Worm (Caenorhabditis elegans) whole organism, early embryonic: Measurements from ENCODE around the gene ula-1.

Experiments
- B0310.2 ChIP-seq: sonication (generic microtip); optimal IDR thresholded peaks from 2 replicates; lab custom pipeline; 2016; ENCODE audit warnings: mild to moderate bottlenecking, missing genetic modification characterization, missing compliant biosample characterization
- F13C5.2 ChIP-seq: sonication (generic microtip); optimal IDR thresholded peaks from 2 replicates; lab custom pipeline; 2017; ENCODE audit warnings: mild to moderate bottlenecking, missing genetic modification characterization, inconsistent platforms, missing compliant biosample characterization
- aly-1 ChIP-seq: sonication (generic microtip); optimal IDR thresholded peaks from 2 replicates; lab custom pipeline; 2016; ENCODE audit warnings: missing genetic modification characterization, missing compliant biosample characterization
- ama-1 ChIP-seq: fragments of 150-350 bp; optimal IDR thresholded peaks from 2 replicates; lab custom pipeline; 2014
- ceh-13 ChIP-seq: fragments of 200-800 bp; sonication (Bioruptor generic); optimal IDR thresholded peaks from 2 replicates; lab custom pipeline; 2018; ENCODE audit warnings: mild to moderate bottlenecking, missing genetic modification characterization, missing compliant biosample characterization
- ceh-36 ChIP-seq: sonication (generic microtip); optimal IDR thresholded peaks from 2 replicates; lab custom pipeline; 2016; ENCODE audit warnings: missing genetic modification characterization, inconsistent platforms, missing compliant biosample characterization
- ets-7 ChIP-seq: sonication (generic microtip); optimal IDR thresholded peaks from 2 replicates; lab custom pipeline; 2016; ENCODE audit warnings: missing genotype, missing genetic modification characterization, missing compliant biosample characterization
- flt-1 ChIP-seq: fragments of 200-800 bp; sonication (Bioruptor generic); IDR thresholded peaks from 2 replicates; pipeline ENCODE4 v1.3.6; 2022; ENCODE audit warnings: missing genetic modification characterization, missing compliant biosample characterization
- hmbx-1 ChIP-seq: sonication (generic microtip); optimal IDR thresholded peaks from 2 replicates; lab custom pipeline; 2016; ENCODE audit warnings: mild to moderate bottlenecking, missing genetic modification characterization, missing compliant biosample characterization
- hmg-4 ChIP-seq: fragments of 200-800 bp; sonication (Bioruptor generic); optimal IDR thresholded peaks from 2 replicates; lab custom pipeline; 2018; ENCODE audit warnings: mild to moderate bottlenecking, missing genetic modification characterization, missing compliant biosample characterization
- hnd-1 ChIP-seq: sonication (generic microtip); optimal IDR thresholded peaks from 2 replicates; lab custom pipeline; 2016; ENCODE audit warnings: missing genetic modification characterization, missing compliant biosample characterization
- pes-1 ChIP-seq: fragments of 200-800 bp; sonication (Bioruptor generic); IDR thresholded peaks from 2 replicates; pipeline ENCODE4 v1.3.6; 2022; ENCODE audit warnings: missing genetic modification reagents, missing genetic modification characterization, missing compliant biosample characterization
- scrt-1 ChIP-seq: fragments of 200-800 bp; sonication (Bioruptor generic); IDR thresholded peaks from 2 replicates; pipeline ENCODE4 v1.3.6; 2022; ENCODE audit warnings: missing genetic modification characterization, missing compliant biosample characterization
- sea-1 ChIP-seq: fragments of 200-800 bp; sonication (Bioruptor generic); conservative IDR thresholded peaks from 2 replicates; pipeline ENCODE4 v1.3.6; 2022; ENCODE audit warnings: missing genetic modification characterization, missing compliant biosample characterization
- tbx-11 ChIP-seq: fragments of 200-800 bp; sonication (Bioruptor generic); IDR thresholded peaks from 2 replicates; pipeline ENCODE4 v1.3.6; 2022; ENCODE audit warnings: missing genetic modification characterization, missing compliant biosample characterization
- tbx-37 ChIP-seq: fragments of 200-800 bp; sonication (Bioruptor generic); conservative IDR thresholded peaks from 2 replicates; pipeline ENCODE4 v1.3.6; 2022; ENCODE audit warnings: missing genetic modification reagents, missing genetic modification characterization, missing compliant biosample characterization
- tra-4 ChIP-seq: sonication (generic microtip); optimal IDR thresholded peaks from 2 replicates; lab custom pipeline; 2017; ENCODE audit warnings: missing genetic modification characterization, missing compliant biosample characterization

Gene ula-1

ce11 chrIII:4870478-4870877 lies 49.6 kb downstream of the ula-1 start, which contains the start of gene gipc-1:
TSS of gene gipc-1 (plus strand) at chrIII:4870778.
- TF ChIP-seq F13C5.2 (no peak), tbx-11 (GFP tag; lab: Robert Waterston, UW) (no peak), scrt-1 (no peak), hmbx-1 (tag; lab: Kevin White, UChicago) (no peak), ets-7 (no peak), flt-1 (GFP tag; lab: Robert Waterston, UW) (no peak), pes-1 (GFP tag; lab: Robert Waterston, UW) (no peak), hnd-1 (tag; lab: Kevin White, UChicago) (no peak), hmg-4 (no peak), aly-1 (tag; lab: Kevin White, UChicago) (no peak), tra-4 (no peak), ama-1 (lab: Kevin White, UChicago) (no peak), tbx-37 (GFP tag; lab: Robert Waterston, UW) (no peak), sea-1 (GFP tag; lab: Robert Waterston, UW) (no peak), ceh-36 (tag; lab: Kevin White, UChicago) (no peak), ceh-13 (GFP tag; lab: Kevin White, UChicago) (no peak), B0310.2 (tag; lab: Kevin White, UChicago) (no peak)

DNA sequence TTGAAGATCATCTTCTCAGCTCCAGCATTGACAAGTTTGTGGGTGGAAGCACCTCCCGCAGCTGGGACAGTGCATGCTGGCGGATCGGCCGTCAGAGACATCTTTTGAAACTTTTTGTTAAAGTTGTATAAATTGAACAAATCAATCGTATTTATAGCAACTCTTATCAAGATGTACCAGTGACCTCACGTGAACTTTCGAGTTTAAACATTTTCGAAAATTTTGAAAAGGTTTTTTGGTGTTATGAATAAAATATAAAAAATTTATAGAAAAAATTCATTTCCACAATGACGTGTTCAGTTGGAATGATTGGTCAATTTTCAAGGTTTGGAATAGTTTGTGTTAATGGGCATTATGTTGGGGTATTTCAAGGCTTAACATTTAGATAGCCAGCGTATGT lies 51.5 kb downstream of the ula-1 start, which contains the start of the genes msd-4 and C35D10.3:
msd-4 (minus strand) TSS at position 101 of the 400 bp plus-strand sequence.
C35D10.3 (plus strand) TSS at position 279 of the 400 bp plus-strand sequence.
- no peak for TF ChIP-seq F13C5.2
- TF ChIP-seq B0310.2 (tag; lab: Kevin White, UChicago): no peak
- no peak for TF ChIP-seq ama-1 (lab: Kevin White, UChicago)
- TF ChIP-seq ets-7: no peak
- TF ChIP-seq hmbx-1 (tag; lab: Kevin White, UChicago): no peak
- no peak for TF ChIP-seq ceh-13 (GFP tag; lab: Kevin White, UChicago)
- TF ChIP-seq scrt-1: no peak
- no peak for TF ChIP-seq flt-1 (GFP tag; lab: Robert Waterston, UW)
- no peak for TF ChIP-seq sea-1 (GFP tag; lab: Robert Waterston, UW)
- TF ChIP-seq pes-1 (GFP tag; lab: Robert Waterston, UW): no peak
- no peak for TF ChIP-seq hmg-4
- TF ChIP-seq hnd-1 (tag; lab: Kevin White, UChicago): no peak
- no peak for TF ChIP-seq tbx-11 (GFP tag; lab: Robert Waterston, UW)
- TF ChIP-seq aly-1 (tag; lab: Kevin White, UChicago): no peak
- no peak for TF ChIP-seq ceh-36 (tag; lab: Kevin White, UChicago)
- no peak for TF ChIP-seq tra-4
- no peak for TF ChIP-seq tbx-37 (GFP tag; lab: Robert Waterston, UW)
